Fruit fly (Drosophila melanogaster) whole organism, embryonic: Measurements from ENCODE around the gene CG7276.

Experiments
- ATbp ChIP-seq: fragments of 200-800 bp; sonication (Bioruptor generic); optimal IDR thresholded peaks from 2 replicates; lab custom pipeline; 2017; ENCODE audit warnings: missing biosample characterization, mild to moderate bottlenecking, missing genetic modification characterization, missing genetic modification reagents
- Adf1 ChIP-seq: fragments of 200-800 bp; sonication (Bioruptor generic); IDR thresholded peaks from 2 replicates; pipeline ENCODE4 v1.3.6; 2022; ENCODE audit warnings: missing biosample characterization, missing genetic modification characterization
- Asciz ChIP-seq: fragments of 200-800 bp; sonication (Bioruptor generic); optimal IDR thresholded peaks from 2 replicates; lab custom pipeline; 2017; ENCODE audit warnings: missing biosample characterization, mild to moderate bottlenecking, missing genetic modification characterization, missing genetic modification reagents
- Blimp-1 ChIP-seq: fragments of 200-800 bp; sonication (Bioruptor generic); optimal IDR thresholded peaks from 3 replicates; lab custom pipeline; 2018; ENCODE audit warnings: missing biosample characterization, missing genetic modification characterization, mild to moderate bottlenecking, moderate library complexity, missing genetic modification reagents
- CG11398 ChIP-seq: fragments of 200-800 bp; sonication (Bioruptor generic); optimal IDR thresholded peaks from 2 replicates; lab custom pipeline; 2016; ENCODE audit warnings: missing biosample characterization, missing genetic modification characterization
- CG12155 ChIP-seq: fragments of 200-800 bp; sonication (Bioruptor generic); optimal IDR thresholded peaks from 3 replicates; lab custom pipeline; 2016; ENCODE audit warnings: missing biosample characterization, missing genetic modification characterization
- CG13894 ChIP-seq: fragments of 200-800 bp; sonication (Bioruptor generic); optimal IDR thresholded peaks from 3 replicates; lab custom pipeline; 2018; ENCODE audit warnings: missing biosample characterization, mild to moderate bottlenecking, missing genetic modification characterization, moderate library complexity
- CG14667 ChIP-seq: fragments of 200-800 bp; sonication (Bioruptor generic); IDR thresholded peaks from 2 replicates; pipeline ENCODE4 v1.3.6; 2022; ENCODE audit warnings: missing biosample characterization, missing genetic modification characterization
- CG1529 ChIP-seq: fragments of 200-800 bp; sonication (Bioruptor generic); optimal IDR thresholded peaks from 3 replicates; lab custom pipeline; 2018; ENCODE audit warnings: missing biosample characterization, missing genetic modification characterization
- CG17186 ChIP-seq: fragments of 200-800 bp; sonication (Bioruptor generic); optimal IDR thresholded peaks from 3 replicates; lab custom pipeline; 2017; ENCODE audit warnings: missing biosample characterization, missing genetic modification reagents, missing genetic modification characterization
- CG1792 ChIP-seq: fragments of 200-800 bp; sonication (Bioruptor generic); optimal IDR thresholded peaks from 2 replicates; lab custom pipeline; 2016; ENCODE audit warnings: missing biosample characterization, missing genetic modification characterization
- CG18262 ChIP-seq: fragments of 200-800 bp; optimal IDR thresholded peaks from 3 replicates; lab custom pipeline; 2019; ENCODE audit warnings: missing biosample characterization, mild to moderate bottlenecking, missing genetic modification characterization, moderate library complexity
- CG2199 ChIP-seq: fragments of 200-800 bp; sonication (Bioruptor generic); IDR thresholded peaks from 3 replicates; pipeline ENCODE4 v1.3.6; 2022; ENCODE audit warnings: missing biosample characterization, missing genetic modification characterization
- CG4282 ChIP-seq: fragments of 200-800 bp; sonication (Bioruptor generic); optimal IDR thresholded peaks from 2 replicates; lab custom pipeline; 2016; ENCODE audit warnings: missing biosample characterization, missing genetic modification characterization
- CG43689 ChIP-seq: fragments of 200-800 bp; sonication (Bioruptor generic); IDR thresholded peaks from 2 replicates; pipeline ENCODE4 v1.3.6; 2022; ENCODE audit warnings: missing biosample characterization, missing genetic modification characterization
- CG5180 ChIP-seq: fragments of 200-800 bp; sonication (Bioruptor generic); optimal IDR thresholded peaks from 3 replicates; lab custom pipeline; 2017; ENCODE audit warnings: missing biosample characterization, missing genetic modification characterization, mild to moderate bottlenecking, moderate library complexity, missing genetic modification reagents
- CG7357 ChIP-seq: fragments of 200-800 bp; sonication (Bioruptor generic); IDR thresholded peaks from 3 replicates; pipeline ENCODE4 v1.3.6; 2022; ENCODE audit warnings: missing biosample characterization, missing genetic modification characterization
- CG7745 ChIP-seq: fragments of 200-800 bp; sonication (Bioruptor generic); optimal IDR thresholded peaks from 2 replicates; lab custom pipeline; 2018; ENCODE audit warnings: missing biosample characterization, mild to moderate bottlenecking, missing genetic modification characterization, moderate library complexity
- CG7839 ChIP-seq: fragments of 200-800 bp; sonication (Bioruptor generic); optimal IDR thresholded peaks from 3 replicates; lab custom pipeline; 2018; ENCODE audit warnings: missing biosample characterization, mild to moderate bottlenecking, missing genetic modification characterization, moderate library complexity
- CG7987 ChIP-seq: fragments of 200-800 bp; sonication (Bioruptor generic); optimal IDR thresholded peaks from 2 replicates; lab custom pipeline; 2018; ENCODE audit warnings: missing biosample characterization, mild to moderate bottlenecking, missing genetic modification characterization, moderate library complexity
- ERR ChIP-seq: fragments of 200-800 bp; sonication (Bioruptor generic); optimal IDR thresholded peaks from 2 replicates; lab custom pipeline; 2016; ENCODE audit warnings: missing biosample characterization, missing genetic modification characterization
- Fer1 ChIP-seq: fragments of 200-800 bp; sonication (Bioruptor generic); optimal IDR thresholded peaks from 2 replicates; lab custom pipeline; 2017; ENCODE audit warnings: missing biosample characterization, mild to moderate bottlenecking, missing genetic modification characterization
- HLH4C ChIP-seq: fragments of 200-800 bp; sonication (Bioruptor generic); IDR thresholded peaks from 3 replicates; pipeline ENCODE4 v1.3.6; 2022; ENCODE audit warnings: missing biosample characterization, missing genetic modification characterization; ENCODE audit not compliant: partially characterized antibody
- Hmr ChIP-seq: fragments of 200-800 bp; sonication (Bioruptor generic); optimal IDR thresholded peaks from 3 replicates; lab custom pipeline; 2017; ENCODE audit warnings: mild to moderate bottlenecking, missing biosample characterization, missing genetic modification reagents, missing genetic modification characterization
- Jarid2 ChIP-seq: fragments of 200-800 bp; sonication (Bioruptor generic); optimal IDR thresholded peaks from 3 replicates; lab custom pipeline; 2017; ENCODE audit warnings: mild to moderate bottlenecking, missing biosample characterization, missing genetic modification reagents, missing genetic modification characterization
- Kr ChIP-seq: fragments of 200-800 bp; sonication (Bioruptor generic); optimal IDR thresholded peaks from 2 replicates; lab custom pipeline; 2017; ENCODE audit warnings: missing biosample characterization, mild to moderate bottlenecking, missing genetic modification characterization
- Meics ChIP-seq: fragments of 200-800 bp; sonication (Bioruptor generic); optimal IDR thresholded peaks from 2 replicates; lab custom pipeline; 2017; ENCODE audit warnings: missing biosample characterization, mild to moderate bottlenecking, missing genetic modification characterization
- PHDP ChIP-seq: fragments of 200-800 bp; sonication (Bioruptor generic); optimal IDR thresholded peaks from 3 replicates; lab custom pipeline; 2018; ENCODE audit warnings: missing biosample characterization, mild to moderate bottlenecking, missing genetic modification characterization, moderate library complexity
- Ptx1 ChIP-seq: fragments of 200-800 bp; sonication (Bioruptor generic); IDR thresholded peaks from 2 replicates; pipeline ENCODE4 v1.3.6; 2022; ENCODE audit warnings: missing biosample characterization, missing genetic modification characterization
- Spps ChIP-seq: fragments of 200-800 bp; sonication (Bioruptor generic); optimal IDR thresholded peaks from 2 replicates; lab custom pipeline; 2018; ENCODE audit warnings: missing biosample characterization, mild to moderate bottlenecking, missing genetic modification characterization
- Sry-β ChIP-seq: fragments of 200-800 bp; sonication (Bioruptor generic); optimal IDR thresholded peaks from 2 replicates; lab custom pipeline; 2018; ENCODE audit warnings: missing biosample characterization, mild to moderate bottlenecking, missing genetic modification characterization, moderate library complexity
- Tbp ChIP-seq: fragments of >200 bp; optimal IDR thresholded peaks from 2 replicates; lab custom pipeline; 2018; ENCODE audit warnings: missing biosample characterization, missing genetic modification characterization
- cato ChIP-seq: fragments of 200-800 bp; sonication (Bioruptor generic); optimal IDR thresholded peaks from 2 replicates; lab custom pipeline; 2016; ENCODE audit warnings: missing biosample characterization, missing genetic modification characterization, borderline replicate concordance
- cg ChIP-seq: fragments of 200-800 bp; sonication (Bioruptor generic); optimal IDR thresholded peaks from 3 replicates; lab custom pipeline; 2019; ENCODE audit warnings: missing biosample characterization, mild to moderate bottlenecking, missing genetic modification characterization, moderate library complexity
- gro ChIP-seq: fragments of 200-800 bp; sonication (Bioruptor generic); optimal IDR thresholded peaks from 2 replicates; lab custom pipeline; 2016; ENCODE audit warnings: missing biosample characterization, missing genetic modification characterization
- gsb ChIP-seq: fragments of 200-800 bp; sonication (Bioruptor generic); IDR thresholded peaks from 2 replicates; pipeline ENCODE4 v1.3.6; 2022; ENCODE audit warnings: missing biosample characterization, missing genetic modification characterization
- kah ChIP-seq: fragments of 200-800 bp; sonication (Bioruptor generic); optimal IDR thresholded peaks from 2 replicates; lab custom pipeline; 2018; ENCODE audit warnings: missing biosample characterization, mild to moderate bottlenecking, missing genetic modification characterization
- lov ChIP-seq, 2 experiments: fragments of 200-800 bp in 1 of 2; fragments of >200 bp in 1 of 2; sonication (Bioruptor generic) in 1 of 2; IDR thresholded peaks in 1 of 2; optimal IDR thresholded peaks in 1 of 2; 2 replicates in 1 of 2; 3 replicates in 1 of 2; pipeline versions ENCODE4 v1.3.6 to Lab custom; 2017 to 2022; ENCODE audit warnings: missing biosample characterization in 1 of 2, missing genetic modification characterization in 1 of 2
- nerfin-2 ChIP-seq: fragments of 200-800 bp; sonication (Bioruptor generic); IDR thresholded peaks from 2 replicates; pipeline ENCODE4 v1.3.6; 2022; ENCODE audit warnings: missing biosample characterization, missing genetic modification characterization; ENCODE audit not compliant: partially characterized antibody
- rib ChIP-seq: fragments of 200-800 bp; sonication (Bioruptor generic); IDR thresholded peaks from 2 replicates; pipeline ENCODE4 v1.3.6; 2022; ENCODE audit warnings: missing biosample characterization, missing genetic modification characterization
- ro ChIP-seq: fragments of 200-800 bp; sonication (Bioruptor generic); IDR thresholded peaks from 2 replicates; pipeline ENCODE4 v1.3.6; 2022; ENCODE audit warnings: missing biosample characterization, missing genetic modification characterization
- sens ChIP-seq: fragments of 200-800 bp; sonication (Bioruptor generic); peaks from one replicate; lab custom pipeline; 2016; ENCODE audit warnings: missing biosample characterization, missing genetic modification characterization
- ssp ChIP-seq: fragments of 200-800 bp; sonication (Bioruptor generic); IDR thresholded peaks from 2 replicates; pipeline ENCODE4 v1.3.6; 2022; ENCODE audit warnings: missing biosample characterization, missing genetic modification characterization
- trem ChIP-seq: fragments of 200-800 bp; optimal IDR thresholded peaks from 3 replicates; lab custom pipeline; 2019; ENCODE audit warnings: missing biosample characterization, mild to moderate bottlenecking, missing genetic modification characterization, moderate library complexity
- vvl ChIP-seq: fragments of 200-800 bp; sonication (Bioruptor generic); IDR thresholded peaks from 2 replicates; pipeline ENCODE4 v1.3.6; 2022; ENCODE audit warnings: missing biosample characterization, missing genetic modification characterization
- wek ChIP-seq: fragments of 200-800 bp; sonication (Bioruptor generic); optimal IDR thresholded peaks from 3 replicates; lab custom pipeline; 2018; ENCODE audit warnings: missing biosample characterization, mild to moderate bottlenecking, missing genetic modification characterization, moderate library complexity
- z ChIP-seq: fragments of 200-800 bp; sonication (Bioruptor generic); IDR thresholded peaks from 3 replicates; pipeline ENCODE4 v1.3.6; 2022; ENCODE audit warnings: missing biosample characterization, missing genetic modification characterization
- zen2 ChIP-seq: fragments of 200-800 bp; sonication (Bioruptor generic); IDR thresholded peaks from 3 replicates; pipeline ENCODE4 v1.3.6; 2022; ENCODE audit warnings: missing biosample characterization, missing genetic modification characterization; ENCODE audit not compliant: partially characterized antibody

CG7276 gene

dm6 chr3L:15530638-15531225 is 32.7 kb downstream of the CG7276 start (continued):
- peak; percentile 43 for TF ChIP-seq wek (GFP tag; lab: Kevin White, UChicago)
- no peak for TF ChIP-seq CG18262 (tag; lab: Kevin White, UChicago)
- no peak for TF ChIP-seq CG17186 (GFP tag; lab: Kevin White, UChicago)
- TF ChIP-seq CG12155 = no peak
- peak; percentile 33 for TF ChIP-seq CG5180 (GFP tag; lab: Kevin White, UChicago)
- TF ChIP-seq Meics (GFP tag; lab: Kevin White, UChicago) = no peak
- TF ChIP-seq ATbp (GFP tag; lab: Kevin White, UChicago) = peak; percentile 52
- no peak for TF ChIP-seq ERR (GFP tag; lab: Kevin White, UChicago)
- no peak for TF ChIP-seq ro (GFP tag; lab: Robert Waterston, UW)
- TF ChIP-seq CG11398 (GFP tag; lab: Kevin White, UChicago) = no peak
- no peak for TF ChIP-seq trem (tag; lab: Kevin White, UChicago)
- TF ChIP-seq Fer1 (GFP tag; lab: Kevin White, UChicago) = no peak
- TF ChIP-seq sens = peak; percentile 75
- no peak for TF ChIP-seq CG13894 (tag; lab: Kevin White, UChicago)
- TF ChIP-seq gsb (GFP tag; lab: Robert Waterston, UW) = no peak
- no peak for TF ChIP-seq CG43689 (GFP tag; lab: Robert Waterston, UW)
- no peak for TF ChIP-seq nerfin-2 (GFP tag; lab: Robert Waterston, UW)
- no peak for TF ChIP-seq z (GFP tag; lab: Robert Waterston, UW)
- TF ChIP-seq Kr (GFP tag; lab: Kevin White, UChicago) = no peak
- TF ChIP-seq rib = no peak
- TF ChIP-seq cato (GFP tag; lab: Kevin White, UChicago) = no peak
- TF ChIP-seq lov (optimal IDR thresholded peaks at IDR 0.05; lab: Kevin White, UChicago) = no peak
- no peak for TF ChIP-seq lov (GFP tag; IDR thresholded peaks at IDR 0.05; lab: Robert Waterston, UW)
- peak; percentile 19 for TF ChIP-seq cg (GFP tag; lab: Kevin White, UChicago)
- no peak for TF ChIP-seq Adf1 (GFP tag; lab: Robert Waterston, UW)
- no peak for TF ChIP-seq Hmr (GFP tag; lab: Kevin White, UChicago)
- TF ChIP-seq HLH4C (GFP tag; lab: Robert Waterston, UW) = no peak
- TF ChIP-seq Spps (tag; lab: Kevin White, UChicago) = no peak
- TF ChIP-seq Sry-β = peak; percentile 3
- no peak for TF ChIP-seq vvl
- no peak for TF ChIP-seq CG1529 (GFP tag; lab: Kevin White, UChicago)
- TF ChIP-seq CG7987 (GFP tag; lab: Kevin White, UChicago) = no peak
- TF ChIP-seq zen2 (GFP tag; lab: Robert Waterston, UW) = no peak
- TF ChIP-seq CG14667 = no peak
- no peak for TF ChIP-seq PHDP (tag; lab: Kevin White, UChicago)
- peak; percentile 43 for TF ChIP-seq Asciz (GFP tag; lab: Kevin White, UChicago)
- no peak for TF ChIP-seq CG1792 (GFP tag; lab: Kevin White, UChicago)
- TF ChIP-seq, all 482 proteins: peak for 41

- TF ChIP-seq CG4282 (no peak), CG7745 (peak; percentile 54), Tbp (GFP tag; lab: Kevin White, UChicago) (no peak), Ptx1 (no peak), Blimp-1 (GFP tag; lab: Kevin White, UChicago) (peak; percentile 30), CG18262 (tag; lab: Kevin White, UChicago) (no peak), CG7357 (GFP tag; lab: Robert Waterston, UW) (no peak), gro (GFP tag; lab: Kevin White, UChicago) (no peak), Jarid2 (no peak), ERR (GFP tag; lab: Kevin White, UChicago) (no peak), ssp (GFP tag; lab: Robert Waterston, UW) (no peak), CG2199 (GFP tag; lab: Robert Waterston, UW) (no peak), kah (no peak), CG7839 (tag; lab: Kevin White, UChicago) (no peak)
Measured at dm6 chr3L:15531423-15532325, 33.7 kb downstream of the CG7276 start, which contains the start of gene CG43248. Gene CG43248 (minus strand): TSS chr3L:15531473.
